Fruit fly (Drosophila melanogaster): ENCODE measurements around the gene Pgant4.
A peak's percentile ranks its signal among the peaks of the same experiment; 100 is the strongest.

Gene Pgant4

dm6 chr2L:3465918-3466727 is 6.3 kb upstream of the Pgant4 start, which contains the start of the genes msl-2 and ND-PDSW (continued):
- TF ChIP-seq CG15269 (tag; optimal IDR thresholded peaks at IDR 0.05), result no peak
- TF ChIP-seq CG7556 (GFP tag; optimal IDR thresholded peaks at IDR 0.05), result no peak
- no peak for TF ChIP-seq TFAM (GFP tag; optimal IDR thresholded peaks at IDR 0.05)
- no peak for TF ChIP-seq CG11504 (tag; optimal IDR thresholded peaks at IDR 0.05)
- TF ChIP-seq oc (tag; optimal IDR thresholded peaks at IDR 0.05), result no peak
- no peak for TF ChIP-seq jigr1 (GFP tag; IDR thresholded peaks at IDR 0.05)
- TF ChIP-seq otp (GFP tag; IDR thresholded peaks at IDR 0.05), result no peak
- TF ChIP-seq CG6689 (GFP tag; IDR thresholded peaks at IDR 0.05), result no peak
- peak; percentile 23 for TF ChIP-seq trem (tag; optimal IDR thresholded peaks at IDR 0.05)
- no peak for TF ChIP-seq CG17912 (GFP tag; optimal IDR thresholded peaks at IDR 0.05)
- 0 out of 2 replicates have a peak, but pooled peaks have one; percentile 25 for TF ChIP-seq CG32772 (GFP tag; IDR thresholded peaks at IDR 0.05)
- TF ChIP-seq CG18011 (GFP tag; optimal IDR thresholded peaks at IDR 0.05), result no peak
- TF ChIP-seq CoRest (tag; optimal IDR thresholded peaks at IDR 0.05), result no peak
- TF ChIP-seq fd3F (GFP tag; optimal IDR thresholded peaks at IDR 0.05), result no peak
- TF ChIP-seq dpn (GFP tag; optimal IDR thresholded peaks at IDR 0.05), result no peak
- no peak for TF ChIP-seq crc (GFP tag; optimal IDR thresholded peaks at IDR 0.05)
- TF ChIP-seq CG12155 (GFP tag; optimal IDR thresholded peaks at IDR 0.05), result no peak
- TF ChIP-seq Usf (GFP tag; optimal IDR thresholded peaks at IDR 0.05), result no peak
- TF ChIP-seq cg (GFP tag; optimal IDR thresholded peaks at IDR 0.05), result no peak
- peak; percentile 12 for TF ChIP-seq Ets65A (GFP tag)
- TF ChIP-seq Sin3A (optimal IDR thresholded peaks at IDR 0.05), result peak; percentile 74
- TF ChIP-seq CG31441 (GFP tag; IDR thresholded peaks at IDR 0.05), result no peak
- TF ChIP-seq D (optimal IDR thresholded peaks at IDR 0.05), result no peak
- TF ChIP-seq D (GFP tag; optimal IDR thresholded peaks at IDR 0.05), result no peak
- TF ChIP-seq CG9215 (GFP tag; IDR thresholded peaks at IDR 0.05), result no peak
- no peak for TF ChIP-seq cad (GFP tag; optimal IDR thresholded peaks at IDR 0.05)
- no peak for TF ChIP-seq NFAT (GFP tag; IDR thresholded peaks at IDR 0.05)
- 0 out of 2 replicates have a peak, but pooled peaks have one; percentile 8 for TF ChIP-seq E2f2 (GFP tag; IDR thresholded peaks at IDR 0.05)
- TF ChIP-seq CG9876 (GFP tag; optimal IDR thresholded peaks at IDR 0.05), result no peak
- TF ChIP-seq inv (GFP tag; IDR thresholded peaks at IDR 0.05; ENCODE audit: partially characterized antibody), result no peak
- TF ChIP-seq Lpt (GFP tag; optimal IDR thresholded peaks at IDR 0.05), result no peak
- TF ChIP-seq ind (GFP tag; optimal IDR thresholded peaks at IDR 0.05), result no peak
- TF ChIP-seq CG11456 (GFP tag; IDR thresholded peaks at IDR 0.05), result no peak
- no peak for TF ChIP-seq CG11695 (GFP tag; IDR thresholded peaks at IDR 0.05)
- TF ChIP-seq CG3163 (GFP tag; optimal IDR thresholded peaks at IDR 0.05), result no peak
- TF ChIP-seq Lhr (GFP tag; optimal IDR thresholded peaks at IDR 0.05), result no peak
- TF ChIP-seq knrl (GFP tag; IDR thresholded peaks at IDR 0.05; ENCODE audit: partially characterized antibody), result no peak; the same call in 2 of the 3 replicates
- no peak for TF ChIP-seq pita (GFP tag; optimal IDR thresholded peaks at IDR 0.05)
- TF ChIP-seq CG15696 (tag; optimal IDR thresholded peaks at IDR 0.05), result no peak
- TF ChIP-seq CG12236 (GFP tag; optimal IDR thresholded peaks at IDR 0.05), result no peak
- no peak for TF ChIP-seq disco-r (GFP tag; optimal IDR thresholded peaks at IDR 0.05)
- no peak for TF ChIP-seq mam (GFP tag; optimal IDR thresholded peaks at IDR 0.05)
- TF ChIP-seq CG18599 (GFP tag; optimal IDR thresholded peaks at IDR 0.05), result no peak
- no peak for TF ChIP-seq CG7963 (GFP tag; IDR thresholded peaks at IDR 0.05; ENCODE audit: partially characterized antibody)
- TF ChIP-seq caup (GFP tag; optimal IDR thresholded peaks at IDR 0.05; ENCODE audit: severe bottlenecking), result no peak
- TF ChIP-seq CG5180 (GFP tag; optimal IDR thresholded peaks at IDR 0.05), result no peak
- TF ChIP-seq Rx (GFP tag; IDR thresholded peaks at IDR 0.05), result no peak
- no peak for TF ChIP-seq onecut (GFP tag; IDR thresholded peaks at IDR 0.05)
- TF ChIP-seq pum (GFP tag; optimal IDR thresholded peaks at IDR 0.05), result no peak
- TF ChIP-seq CG4404 (GFP tag; IDR thresholded peaks at IDR 0.05), result no peak
- TF ChIP-seq CG13424 (tag; optimal IDR thresholded peaks at IDR 0.05), result no peak
